Fruit fly (Drosophila melanogaster) whole organism, pupa: ENCODE data around the gene Rbp1-like.

Experiments
- CG10348 ChIP-seq: fragments of 200-800 bp; sonication (Bioruptor generic); IDR thresholded peaks from 2 replicates; pipeline ENCODE4 v1.3.6; 2022; ENCODE audit warnings: missing biosample characterization, missing genetic modification characterization
- CG12605 ChIP-seq: fragments of 200-800 bp; sonication (Bioruptor generic); IDR thresholded peaks from 2 replicates; pipeline ENCODE4 v1.3.6; 2022; ENCODE audit warnings: missing biosample characterization, missing genetic modification characterization
- CG13204 ChIP-seq: fragments of 200-800 bp; sonication (Bioruptor generic); optimal IDR thresholded peaks from 2 replicates; lab custom pipeline; 2018; ENCODE audit warnings: missing biosample characterization, mild to moderate bottlenecking, missing genetic modification characterization, moderate library complexity
- CG14655 ChIP-seq: fragments of 200-800 bp; sonication (Bioruptor generic); optimal IDR thresholded peaks from 3 replicates; lab custom pipeline; 2017; ENCODE audit warnings: mild to moderate bottlenecking, missing biosample characterization, missing genetic modification reagents, missing genetic modification characterization
- CG34367 ChIP-seq: fragments of 200-800 bp; sonication (Bioruptor generic); optimal IDR thresholded peaks from 2 replicates; lab custom pipeline; 2018; ENCODE audit warnings: missing biosample characterization, mild to moderate bottlenecking, missing genetic modification characterization
- CG8159 ChIP-seq: fragments of 200-800 bp; sonication (Bioruptor generic); optimal IDR thresholded peaks from 3 replicates; lab custom pipeline; 2018; ENCODE audit warnings: missing biosample characterization, mild to moderate bottlenecking, missing genetic modification characterization, moderate library complexity
- D1 ChIP-seq: fragments of 200-800 bp; sonication (Bioruptor generic); optimal IDR thresholded peaks from 2 replicates; lab custom pipeline; 2018; ENCODE audit warnings: missing biosample characterization, mild to moderate bottlenecking, missing genetic modification characterization, moderate library complexity
- Ets98B ChIP-seq: fragments of 200-800 bp; sonication (Bioruptor generic); IDR thresholded peaks from 2 replicates; pipeline ENCODE4 v1.3.6; 2022; ENCODE audit warnings: missing biosample characterization, missing genetic modification characterization
- Pif1A ChIP-seq: fragments of 200-800 bp; sonication (Bioruptor generic); optimal IDR thresholded peaks from 3 replicates; lab custom pipeline; 2016; ENCODE audit warnings: missing biosample characterization, missing genetic modification characterization
- Pif1B ChIP-seq: fragments of 200-800 bp; sonication (Bioruptor generic); optimal IDR thresholded peaks from 3 replicates; lab custom pipeline; 2016; ENCODE audit warnings: missing biosample characterization, missing genetic modification characterization
- Snoo ChIP-seq: fragments of 200-800 bp; sonication (Bioruptor generic); optimal IDR thresholded peaks from 3 replicates; lab custom pipeline; 2017; ENCODE audit warnings: missing biosample characterization, mild to moderate bottlenecking, missing genetic modification characterization, inconsistent platforms

DNA sequence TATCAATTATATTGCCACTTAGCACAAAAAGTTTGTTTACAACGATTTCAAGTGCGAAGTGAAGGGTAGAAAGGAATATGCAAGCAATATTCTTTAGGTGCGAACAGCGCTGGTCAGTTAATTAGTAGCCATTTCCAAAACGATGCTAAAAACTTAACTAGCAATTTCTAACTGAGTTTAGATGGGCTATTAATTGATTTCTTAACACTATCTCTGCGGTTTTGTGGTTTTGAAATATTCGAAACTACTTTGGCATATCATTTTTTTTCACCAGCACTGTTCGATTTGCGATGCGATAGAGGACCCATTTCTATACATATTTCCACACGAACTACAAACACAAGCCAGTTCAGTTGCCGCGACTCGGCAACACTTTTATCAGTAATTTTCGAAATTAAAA lies 8.2 kb downstream of the Rbp1-like start:
- TF ChIP-seq CG34367 (tag; lab: Kevin White, UChicago): peak; percentile 42
- TF ChIP-seq D1 (tag; lab: Kevin White, UChicago): peak; percentile 24
- TF ChIP-seq Pif1B (GFP tag; lab: Kevin White, UChicago): peak; percentile 33
- TF ChIP-seq Snoo (tag; lab: Kevin White, UChicago): peak; percentile 14
- no peak for TF ChIP-seq CG10348 (GFP tag; lab: Robert Waterston, UW)
- no peak for TF ChIP-seq CG13204 (GFP tag; lab: Kevin White, UChicago)
- peak; percentile 65 for TF ChIP-seq Ets98B
- TF ChIP-seq Pif1A (GFP tag; lab: Kevin White, UChicago): peak; percentile 48
- peak; percentile 60 for TF ChIP-seq CG14655 (GFP tag; lab: Kevin White, UChicago)
- TF ChIP-seq CG12605 (GFP tag; lab: Robert Waterston, UW): peak; percentile 51; the same call in 1 of the 2 replicates
- peak; percentile 51 for TF ChIP-seq CG8159 (tag; lab: Kevin White, UChicago)
